Worm (Caenorhabditis elegans) whole organism, mixed stage, embryonic: ENCODE data around the gene K09C4.7.

ENCODE experiments used
- M03D4.4 ChIP-seq: sonication (generic microtip); optimal IDR thresholded peaks from 2 replicates; lab custom pipeline; 2017; ENCODE audit warnings: mild to moderate bottlenecking, missing genetic modification characterization, missing compliant biosample characterization
- blmp-1 ChIP-seq: fragments of 150-350 bp; optimal IDR thresholded peaks from 2 replicates; lab custom pipeline; 2014; ENCODE audit warnings: missing biosample characterization, missing genetic modification characterization
- ceh-43 ChIP-seq: fragments of 200-800 bp; sonication (Bioruptor generic); optimal IDR thresholded peaks from 2 replicates; lab custom pipeline; 2018; ENCODE audit warnings: mild to moderate bottlenecking, missing genetic modification characterization, moderate library complexity, missing compliant biosample characterization
- ces-1 ChIP-seq: fragments of 150-350 bp; optimal IDR thresholded peaks from 2 replicates; lab custom pipeline; 2014; ENCODE audit warnings: missing biosample characterization, missing genetic modification reagents, missing genetic modification characterization
- cnd-1 ChIP-seq: fragments of 200-800 bp; sonication (Bioruptor generic); optimal IDR thresholded peaks from 2 replicates; lab custom pipeline; 2018; ENCODE audit warnings: mild to moderate bottlenecking, missing genetic modification characterization, missing compliant biosample characterization
- drap-1 ChIP-seq: fragments of 200-800 bp; sonication (Bioruptor generic); optimal IDR thresholded peaks from 3 replicates; lab custom pipeline; 2018; ENCODE audit warnings: mild to moderate bottlenecking, missing genetic modification characterization, missing compliant biosample characterization
- elt-1 ChIP-seq: sonication (generic microtip); optimal IDR thresholded peaks from 2 replicates; lab custom pipeline; 2017; ENCODE audit warnings: missing genetic modification characterization, mild to moderate bottlenecking, missing compliant biosample characterization, antibody characterized with exemption, moderate library complexity, borderline replicate concordance; ENCODE audit not compliant: insufficient read depth
- flh-1 ChIP-seq: fragments of 200-800 bp; sonication (Bioruptor generic); optimal IDR thresholded peaks from 2 replicates; lab custom pipeline; 2018; ENCODE audit warnings: mild to moderate bottlenecking, missing genetic modification characterization, moderate library complexity, missing compliant biosample characterization
- ham-2 ChIP-seq: fragments of 200-800 bp; sonication (Bioruptor generic); optimal IDR thresholded peaks from 2 replicates; lab custom pipeline; 2018; ENCODE audit warnings: mild to moderate bottlenecking, missing genetic modification characterization, missing compliant biosample characterization
- hlh-1 ChIP-seq: fragments of 150-350 bp; optimal IDR thresholded peaks from 2 replicates; lab custom pipeline; 2014; ENCODE audit warnings: missing biosample characterization, missing genetic modification reagents, missing genetic modification characterization
- lin-13 ChIP-seq: fragments of 150-350 bp; optimal IDR thresholded peaks from 2 replicates; lab custom pipeline; 2014; ENCODE audit warnings: missing biosample characterization, missing genetic modification characterization
- mab-5 ChIP-seq: fragments of 150-350 bp; optimal IDR thresholded peaks from 2 replicates; lab custom pipeline; 2014; ENCODE audit warnings: missing biosample characterization, missing genetic modification characterization
- mep-1 ChIP-seq: fragments of 150-350 bp; optimal IDR thresholded peaks from 2 replicates; lab custom pipeline; 2017; ENCODE audit warnings: missing biosample characterization, missing genetic modification reagents, missing genetic modification characterization, inconsistent platforms
- mls-2 ChIP-seq: sonication (generic microtip); optimal IDR thresholded peaks from 2 replicates; lab custom pipeline; 2016; ENCODE audit warnings: mild to moderate bottlenecking, missing genetic modification characterization, moderate library complexity, missing compliant biosample characterization
- nhr-12 ChIP-seq: fragments of 150-350 bp; optimal IDR thresholded peaks from 2 replicates; lab custom pipeline; 2014; ENCODE audit warnings: missing biosample characterization, missing genetic modification characterization
- nhr-2 ChIP-seq: fragments of 150-350 bp; optimal IDR thresholded peaks from 2 replicates; lab custom pipeline; 2014; ENCODE audit warnings: missing biosample characterization, missing genetic modification characterization
- nhr-237 ChIP-seq: fragments of 150-350 bp; optimal IDR thresholded peaks from 2 replicates; lab custom pipeline; 2014; ENCODE audit warnings: missing biosample characterization, missing genetic modification characterization
- nhr-76 ChIP-seq: sonication (generic microtip); optimal IDR thresholded peaks from 2 replicates; lab custom pipeline; 2017; ENCODE audit warnings: missing biosample characterization, missing genetic modification characterization
- sem-2 ChIP-seq: fragments of 200-800 bp; sonication (Bioruptor generic); optimal IDR thresholded peaks from 2 replicates; lab custom pipeline; 2018; ENCODE audit warnings: mild to moderate bottlenecking, missing genetic modification characterization, missing compliant biosample characterization
- sptf-1 ChIP-seq: sonication (generic microtip); optimal IDR thresholded peaks from 2 replicates; lab custom pipeline; 2017; ENCODE audit warnings: mild to moderate bottlenecking, missing genetic modification characterization, moderate library complexity, missing compliant biosample characterization
- tbx-8 ChIP-seq: fragments of 200-800 bp; sonication (Bioruptor generic); optimal IDR thresholded peaks from 2 replicates; lab custom pipeline; 2018; ENCODE audit warnings: mild to moderate bottlenecking, missing genetic modification characterization, moderate library complexity, missing compliant biosample characterization
- unc-120 ChIP-seq: sonication (generic microtip); optimal IDR thresholded peaks from 2 replicates; lab custom pipeline; 2017; ENCODE audit warnings: missing genetic modification characterization, missing compliant biosample characterization; ENCODE audit not compliant: poor library complexity, severe bottlenecking
- unc-39 ChIP-seq: fragments of 150-350 bp; optimal IDR thresholded peaks from 2 replicates; lab custom pipeline; 2014; ENCODE audit warnings: missing biosample characterization, missing genetic modification characterization
- unc-62 ChIP-seq: fragments of 150-350 bp; optimal IDR thresholded peaks from 2 replicates; lab custom pipeline; 2014; ENCODE audit warnings: missing biosample characterization, missing genetic modification reagents, missing genetic modification characterization
- zip-8 ChIP-seq: fragments of 150-350 bp; optimal IDR thresholded peaks from 2 replicates; lab custom pipeline; 2014; ENCODE audit warnings: missing biosample characterization, missing genetic modification characterization

K09C4.7 gene

ce11 chrX:3296182-3296581 lies 23.5 kb downstream of the K09C4.7 start, which contains the start of gene K09C4.2:
TSS of gene K09C4.2 (plus strand) at chrX:3296482.
- TF ChIP-seq mab-5: no peak

ce11 chrX:3297812-3298211 lies 25.1 kb downstream of the K09C4.7 start:
- TF ChIP-seq nhr-12 (tag; lab: Kevin White, UChicago): no peak
- TF ChIP-seq mls-2 (tag; lab: Kevin White, UChicago): no peak
- no peak for TF ChIP-seq sem-2 (GFP tag; lab: Kevin White, UChicago)
- TF ChIP-seq ces-1: no peak
- no peak for TF ChIP-seq elt-1 (tag; lab: Kevin White, UChicago)
- TF ChIP-seq ham-2 (GFP tag; lab: Kevin White, UChicago): no peak
- no peak for TF ChIP-seq hlh-1 (tag; lab: Kevin White, UChicago)
- no peak for TF ChIP-seq drap-1 (GFP tag; lab: Kevin White, UChicago)

ce11 chrX:3298582-3298981 lies 25.9 kb downstream of the K09C4.7 start, which contains the start of gene K09C4.1:
TSS of gene K09C4.1 (plus strand) at chrX:3298882.
- no peak for TF ChIP-seq sem-2 (GFP tag; lab: Kevin White, UChicago)
- no peak for TF ChIP-seq nhr-237 (tag; lab: Kevin White, UChicago)
- TF ChIP-seq flh-1: no peak
- no peak for TF ChIP-seq unc-62

- TF ChIP-seq ces-1 (no peak), M03D4.4 (tag; lab: Kevin White, UChicago) (no peak), sem-2 (GFP tag; lab: Kevin White, UChicago) (no peak), unc-62 (no peak), tbx-8 (GFP tag; lab: Kevin White, UChicago) (no peak), nhr-237 (tag; lab: Kevin White, UChicago) (no peak), mls-2 (tag; lab: Kevin White, UChicago) (no peak), mep-1 (tag; lab: Kevin White, UChicago) (no peak), zip-8 (tag; lab: Kevin White, UChicago) (no peak), lin-13 (tag; lab: Kevin White, UChicago) (no peak), ham-2 (GFP tag; lab: Kevin White, UChicago) (no peak)
- TF ChIP-seq, all 35 proteins: peak for 0
These were observed 27.9 kb downstream of the K09C4.7 start for ce11 chrX:3300582-3300981.

ce11 chrX:3301770-3302169 lies 29.1 kb downstream of the K09C4.7 start, which contains the start of gene F11D5.5:
TSS of gene F11D5.5 (plus strand) at chrX:3302070.
- TF ChIP-seq ham-2 (GFP tag; lab: Kevin White, UChicago): no peak
- TF ChIP-seq ces-1: no peak
- no peak for TF ChIP-seq mep-1 (tag; lab: Kevin White, UChicago)
- TF ChIP-seq unc-120: no peak
- no peak for TF ChIP-seq sem-2 (GFP tag; lab: Kevin White, UChicago)
- no peak for TF ChIP-seq cnd-1 (tag; lab: Kevin White, UChicago)
- no peak for TF ChIP-seq zip-8 (tag; lab: Kevin White, UChicago)
- no peak for TF ChIP-seq M03D4.4 (tag; lab: Kevin White, UChicago)
- TF ChIP-seq mls-2 (tag; lab: Kevin White, UChicago): no peak
- no peak for TF ChIP-seq nhr-2 (tag; lab: Kevin White, UChicago)
- no peak for TF ChIP-seq lin-13 (tag; lab: Kevin White, UChicago)
- no peak for TF ChIP-seq ceh-43 (GFP tag; lab: Kevin White, UChicago)

- TF ChIP-seq blmp-1 (tag; lab: Kevin White, UChicago): no peak
- TF ChIP-seq sptf-1 (tag; lab: Kevin White, UChicago): no peak
- no peak for TF ChIP-seq ceh-43 (GFP tag; lab: Kevin White, UChicago)
- no peak for TF ChIP-seq unc-62
- no peak for TF ChIP-seq cnd-1 (tag; lab: Kevin White, UChicago)
- TF ChIP-seq zip-8 (tag; lab: Kevin White, UChicago): no peak
- no peak for TF ChIP-seq nhr-76 (tag; lab: Kevin White, UChicago)
- TF ChIP-seq sem-2 (GFP tag; lab: Kevin White, UChicago): no peak
- no peak for TF ChIP-seq unc-39 (tag; lab: Kevin White, UChicago)
These were observed 31.4 kb downstream of the K09C4.7 start, which contains the start of gene F11D5.7 for ce11 chrX:3304068-3304467. TSS of gene F11D5.7 (plus strand) at chrX:3304368.
